Fruit fly (Drosophila melanogaster): ENCODE measurements around the gene Tbcd.

DNA sequence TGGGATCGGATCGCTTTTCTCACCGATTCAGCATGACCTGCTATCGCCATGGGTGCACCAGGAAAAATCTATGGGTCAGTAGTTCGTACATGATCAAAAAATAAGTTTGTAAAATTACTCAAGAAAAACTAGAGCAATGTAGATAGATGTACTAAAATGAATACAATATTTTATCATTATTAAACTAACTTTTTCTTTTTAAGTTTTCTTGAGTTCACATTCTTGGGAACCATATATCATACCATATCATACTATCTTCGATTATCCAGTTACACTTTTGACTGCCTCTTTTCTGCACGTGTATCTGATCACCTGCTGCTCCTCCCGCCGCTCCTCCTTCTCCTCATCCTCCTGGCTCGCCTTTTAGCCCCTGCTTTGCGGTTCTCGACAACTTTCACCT is 38.1 kb downstream of the Tbcd start:
- TF ChIP-seq CG14711 (tag; optimal IDR thresholded peaks at IDR 0.05) (no peak), CG7045 (GFP tag; optimal IDR thresholded peaks at IDR 0.05) (no peak), toe (GFP tag; optimal IDR thresholded peaks at IDR 0.05) (no peak), CG11617 (GFP tag; optimal IDR thresholded peaks at IDR 0.05) (no peak), kay (GFP tag; ENCODE audit: borderline replicate concordance) (no peak), ovo (GFP tag; optimal IDR thresholded peaks at IDR 0.05) (no peak), tj (GFP tag; optimal IDR thresholded peaks at IDR 0.05) (no peak), Clk (GFP tag; optimal IDR thresholded peaks at IDR 0.05) (no peak), CG7101 (tag; optimal IDR thresholded peaks at IDR 0.05) (no peak), cnc (optimal IDR thresholded peaks at IDR 0.05) (no peak), bab1 (GFP tag; optimal IDR thresholded peaks at IDR 0.05) (no peak), CG1620 (GFP tag; optimal IDR thresholded peaks at IDR 0.05) (no peak)

Measured in whole organism, adult.